Fruit fly (Drosophila melanogaster) whole organism, embryonic: Measurements from ENCODE around the gene CG5096.
A peak's percentile ranks its signal among the peaks of the same experiment; 100 is the strongest.

ENCODE experiments used
- Asciz ChIP-seq: fragments of 200-800 bp; sonication (Bioruptor generic); optimal IDR thresholded peaks from 2 replicates; lab custom pipeline; 2017; ENCODE audit warnings: missing biosample characterization, mild to moderate bottlenecking, missing genetic modification characterization, missing genetic modification reagents
- Atf6 ChIP-seq: fragments of 200-800 bp; sonication (Bioruptor generic); IDR thresholded peaks from 2 replicates; pipeline ENCODE4 v1.3.6; 2022; ENCODE audit warnings: missing biosample characterization, missing genetic modification characterization
- C15 ChIP-seq: fragments of 200-800 bp; sonication (Bioruptor generic); IDR thresholded peaks from 3 replicates; pipeline ENCODE4 v1.3.6; 2022; ENCODE audit warnings: missing biosample characterization, missing genetic modification characterization
- CG10267 ChIP-seq: fragments of 200-800 bp; sonication (Bioruptor generic); optimal IDR thresholded peaks from 2 replicates; lab custom pipeline; 2018; ENCODE audit warnings: missing biosample characterization, mild to moderate bottlenecking, missing genetic modification characterization, moderate library complexity
- CG10274 ChIP-seq: fragments of 200-800 bp; sonication (Bioruptor generic); optimal IDR thresholded peaks from 3 replicates; lab custom pipeline; 2017; ENCODE audit warnings: missing biosample characterization, mild to moderate bottlenecking, missing genetic modification characterization
- CG10543 ChIP-seq: fragments of 200-800 bp; sonication (Bioruptor generic); optimal IDR thresholded peaks from 3 replicates; lab custom pipeline; 2017; ENCODE audit warnings: missing biosample characterization, mild to moderate bottlenecking, missing genetic modification characterization, moderate library complexity
- CG10959 ChIP-seq: fragments of 200-800 bp; sonication (Bioruptor generic); IDR thresholded peaks from 2 replicates; pipeline ENCODE4 v1.3.6; 2022; ENCODE audit warnings: missing biosample characterization, missing genetic modification characterization
- CG12071 ChIP-seq: fragments of 200-800 bp; sonication (Bioruptor generic); optimal IDR thresholded peaks from 3 replicates; lab custom pipeline; 2018; ENCODE audit warnings: missing biosample characterization, mild to moderate bottlenecking, missing genetic modification characterization
- CG13894 ChIP-seq: fragments of 200-800 bp; sonication (Bioruptor generic); optimal IDR thresholded peaks from 3 replicates; lab custom pipeline; 2018; ENCODE audit warnings: missing biosample characterization, mild to moderate bottlenecking, missing genetic modification characterization, moderate library complexity
- CG14014 ChIP-seq: fragments of 200-800 bp; sonication (Bioruptor generic); IDR thresholded peaks from 2 replicates; pipeline ENCODE4 v1.3.6; 2022; ENCODE audit warnings: missing biosample characterization, missing genetic modification characterization
- CG14667 ChIP-seq: fragments of 200-800 bp; sonication (Bioruptor generic); IDR thresholded peaks from 2 replicates; pipeline ENCODE4 v1.3.6; 2022; ENCODE audit warnings: missing biosample characterization, missing genetic modification characterization
- CG1529 ChIP-seq: fragments of 200-800 bp; sonication (Bioruptor generic); optimal IDR thresholded peaks from 3 replicates; lab custom pipeline; 2018; ENCODE audit warnings: missing biosample characterization, missing genetic modification characterization
- CG15696 ChIP-seq: fragments of 200-800 bp; sonication (Bioruptor generic); optimal IDR thresholded peaks from 2 replicates; lab custom pipeline; 2019; ENCODE audit warnings: missing biosample characterization, mild to moderate bottlenecking, missing genetic modification characterization, moderate library complexity
- CG16779 ChIP-seq: fragments of 200-800 bp; sonication (Bioruptor generic); IDR thresholded peaks from 2 replicates; pipeline ENCODE4 v1.3.6; 2022; ENCODE audit warnings: missing biosample characterization, missing genetic modification characterization
- CG17385 ChIP-seq: fragments of 200-800 bp; sonication (Bioruptor generic); optimal IDR thresholded peaks from 3 replicates; lab custom pipeline; 2018; ENCODE audit warnings: missing biosample characterization, mild to moderate bottlenecking, missing genetic modification characterization
- CG17568 ChIP-seq: fragments of 200-800 bp; sonication (Bioruptor generic); optimal IDR thresholded peaks from 2 replicates; lab custom pipeline; 2018; ENCODE audit warnings: missing biosample characterization, mild to moderate bottlenecking, missing genetic modification characterization, moderate library complexity
- CG2199 ChIP-seq: fragments of 200-800 bp; sonication (Bioruptor generic); IDR thresholded peaks from 3 replicates; pipeline ENCODE4 v1.3.6; 2022; ENCODE audit warnings: missing biosample characterization, missing genetic modification characterization
- CG2678 ChIP-seq: fragments of 200-800 bp; sonication (Bioruptor generic); optimal IDR thresholded peaks from 3 replicates; lab custom pipeline; 2019; ENCODE audit warnings: missing biosample characterization, mild to moderate bottlenecking, missing genetic modification characterization, moderate library complexity
- CG31441 ChIP-seq: fragments of 200-800 bp; sonication (Bioruptor generic); IDR thresholded peaks from 2 replicates; pipeline ENCODE4 v1.3.6; 2022; ENCODE audit warnings: missing biosample characterization, missing genetic modification characterization
- CG34422 ChIP-seq: fragments of 200-800 bp; sonication (Bioruptor generic); IDR thresholded peaks from 3 replicates; pipeline ENCODE4 v1.3.6; 2022; ENCODE audit warnings: missing biosample characterization, missing genetic modification characterization
- CG3847 ChIP-seq: fragments of 200-800 bp; sonication (Bioruptor generic); IDR thresholded peaks from 2 replicates; pipeline ENCODE4 v1.3.6; 2022; ENCODE audit warnings: missing biosample characterization, missing genetic modification characterization
- CG6854 ChIP-seq: fragments of 200-800 bp; sonication (Bioruptor generic); optimal IDR thresholded peaks from 3 replicates; lab custom pipeline; 2017; ENCODE audit warnings: missing biosample characterization, mild to moderate bottlenecking, missing genetic modification characterization
- CG8290 ChIP-seq, 3 experiments: fragments of 200-800 bp; sonication (Bioruptor generic); optimal IDR thresholded peaks; 2 replicates each; lab custom pipeline; 2016 to 2019; ENCODE audit warnings: missing biosample characterization in 3 of 3, missing genetic modification characterization in 3 of 3, mild to moderate bottlenecking in 2 of 3, moderate library complexity in 1 of 3
- D ChIP-seq, 2 experiments: fragments of 200-800 bp in 1 of 2; fragments of >200 bp in 1 of 2; sonication (Bioruptor generic) in 1 of 2; optimal IDR thresholded peaks; 2 replicates in 1 of 2; 3 replicates in 1 of 2; lab custom pipeline; 2017; ENCODE audit warnings: mild to moderate bottlenecking in 1 of 2, missing biosample characterization in 1 of 2, missing genetic modification characterization in 1 of 2, missing genetic modification reagents in 1 of 2
- Dbx ChIP-seq: fragments of 200-800 bp; sonication (Bioruptor generic); IDR thresholded peaks from 3 replicates; pipeline ENCODE4 v1.3.6; 2022; ENCODE audit warnings: missing biosample characterization, missing genetic modification characterization
- Dll ChIP-seq: fragments of 200-800 bp; sonication (Bioruptor generic); IDR thresholded peaks from 4 replicates; pipeline ENCODE4 v1.3.6; 2022; ENCODE audit warnings: missing biosample characterization, missing genetic modification characterization; ENCODE audit not compliant: partially characterized antibody
- Ets65A ChIP-seq: fragments of 200-800 bp; sonication (Bioruptor generic); peaks from one replicate; lab custom pipeline; 2016; ENCODE audit warnings: missing biosample characterization, missing genetic modification characterization
- Hr39 ChIP-seq: fragments of >200 bp; optimal IDR thresholded peaks from 2 replicates; lab custom pipeline; 2017
- Hr78 ChIP-seq, 2 experiments: fragments of 200-800 bp in 1 of 2; fragments of >200 bp in 1 of 2; sonication (Bioruptor generic) in 1 of 2; optimal IDR thresholded peaks; 2 replicates each; lab custom pipeline; 2017 to 2019; ENCODE audit warnings: missing biosample characterization in 2 of 2, missing genetic modification characterization in 2 of 2, mild to moderate bottlenecking in 1 of 2, moderate library complexity in 1 of 2
- MESR4 ChIP-seq: fragments of 200-800 bp; sonication (Bioruptor generic); optimal IDR thresholded peaks from 2 replicates; lab custom pipeline; 2018; ENCODE audit warnings: missing biosample characterization, mild to moderate bottlenecking, missing genetic modification characterization, moderate library complexity
- Scr ChIP-seq: fragments of 200-800 bp; sonication (Bioruptor generic); IDR thresholded peaks from 2 replicates; pipeline ENCODE4 v1.3.6; 2022; ENCODE audit warnings: missing biosample characterization, missing genetic modification characterization; ENCODE audit not compliant: partially characterized antibody
- Sry-δ ChIP-seq: fragments of 200-800 bp; sonication (Bioruptor generic); optimal IDR thresholded peaks from 2 replicates; lab custom pipeline; 2016; ENCODE audit warnings: missing biosample characterization, missing genetic modification characterization
- abd-A ChIP-seq: fragments of 200-800 bp; sonication (Bioruptor generic); optimal IDR thresholded peaks from 3 replicates; lab custom pipeline; 2019; ENCODE audit warnings: missing biosample characterization, mild to moderate bottlenecking, missing genetic modification characterization, moderate library complexity
- bab2 ChIP-seq: fragments of 200-800 bp; sonication (Bioruptor generic); optimal IDR thresholded peaks from 2 replicates; lab custom pipeline; 2016; ENCODE audit warnings: missing biosample characterization, missing genetic modification characterization
- bigmax ChIP-seq: fragments of 200-800 bp; sonication (Bioruptor generic); optimal IDR thresholded peaks from 2 replicates; lab custom pipeline; 2018; ENCODE audit warnings: missing biosample characterization, mild to moderate bottlenecking, missing genetic modification characterization
- emc ChIP-seq: fragments of 200-800 bp; sonication (Bioruptor generic); optimal IDR thresholded peaks from 2 replicates; lab custom pipeline; 2016; ENCODE audit warnings: missing biosample characterization, missing genetic modification characterization
- fru ChIP-seq: fragments of >200 bp; optimal IDR thresholded peaks from 2 replicates; lab custom pipeline; 2017
- fu2 ChIP-seq: fragments of 200-800 bp; sonication (Bioruptor generic); optimal IDR thresholded peaks from 2 replicates; lab custom pipeline; 2016; ENCODE audit warnings: missing biosample characterization, missing genetic modification characterization
- hb ChIP-seq: fragments of 200-800 bp; sonication (Bioruptor generic); IDR thresholded peaks from 3 replicates; pipeline ENCODE4 v1.3.6; 2022; ENCODE audit warnings: missing biosample characterization, missing genetic modification characterization; ENCODE audit not compliant: partially characterized antibody
- mld ChIP-seq: fragments of 200-800 bp; sonication (Bioruptor generic); IDR thresholded peaks from 3 replicates; pipeline ENCODE4 v1.3.6; 2022; ENCODE audit warnings: missing biosample characterization, missing genetic modification characterization; ENCODE audit not compliant: partially characterized antibody
- nom ChIP-seq: fragments of 200-800 bp; sonication (Bioruptor generic); optimal IDR thresholded peaks from 2 replicates; lab custom pipeline; 2017; ENCODE audit warnings: missing biosample characterization, missing genetic modification characterization, mild to moderate bottlenecking, moderate library complexity, missing genetic modification reagents
- otp ChIP-seq: fragments of 200-800 bp; sonication (Bioruptor generic); IDR thresholded peaks from 3 replicates; pipeline ENCODE4, ENCODE4 v1.3.6; 2022; ENCODE audit warnings: missing biosample characterization, missing genetic modification characterization
- peb ChIP-seq: fragments of 200-800 bp; sonication (Bioruptor generic); IDR thresholded peaks from 2 replicates; pipeline ENCODE4 v1.3.6; 2022; ENCODE audit warnings: missing biosample characterization, missing genetic modification characterization
- pros ChIP-seq: fragments of 200-800 bp; sonication (Bioruptor generic); optimal IDR thresholded peaks from 3 replicates; lab custom pipeline; 2019; ENCODE audit warnings: missing biosample characterization, mild to moderate bottlenecking, missing genetic modification characterization, moderate library complexity
- psq ChIP-seq: fragments of 200-800 bp; sonication (Bioruptor generic); optimal IDR thresholded peaks from 2 replicates; lab custom pipeline; 2017; ENCODE audit warnings: missing biosample characterization, missing genetic modification characterization
- run ChIP-seq: fragments of 200-800 bp; sonication (Bioruptor generic); optimal IDR thresholded peaks from 3 replicates; lab custom pipeline; 2018; ENCODE audit warnings: missing biosample characterization, mild to moderate bottlenecking, missing genetic modification characterization
- sr ChIP-seq: fragments of 200-800 bp; sonication (Bioruptor generic); IDR thresholded peaks from 3 replicates; pipeline ENCODE4 v1.3.6; 2022; ENCODE audit warnings: missing biosample characterization, missing genetic modification characterization
- ssp ChIP-seq: fragments of 200-800 bp; sonication (Bioruptor generic); IDR thresholded peaks from 2 replicates; pipeline ENCODE4 v1.3.6; 2022; ENCODE audit warnings: missing biosample characterization, missing genetic modification characterization
- vnd ChIP-seq: fragments of 200-800 bp; sonication (Bioruptor generic); IDR thresholded peaks from 3 replicates; pipeline ENCODE4 v1.3.6; 2022; ENCODE audit warnings: missing biosample characterization, missing genetic modification characterization; ENCODE audit not compliant: partially characterized antibody

CG5096 gene

DNA sequence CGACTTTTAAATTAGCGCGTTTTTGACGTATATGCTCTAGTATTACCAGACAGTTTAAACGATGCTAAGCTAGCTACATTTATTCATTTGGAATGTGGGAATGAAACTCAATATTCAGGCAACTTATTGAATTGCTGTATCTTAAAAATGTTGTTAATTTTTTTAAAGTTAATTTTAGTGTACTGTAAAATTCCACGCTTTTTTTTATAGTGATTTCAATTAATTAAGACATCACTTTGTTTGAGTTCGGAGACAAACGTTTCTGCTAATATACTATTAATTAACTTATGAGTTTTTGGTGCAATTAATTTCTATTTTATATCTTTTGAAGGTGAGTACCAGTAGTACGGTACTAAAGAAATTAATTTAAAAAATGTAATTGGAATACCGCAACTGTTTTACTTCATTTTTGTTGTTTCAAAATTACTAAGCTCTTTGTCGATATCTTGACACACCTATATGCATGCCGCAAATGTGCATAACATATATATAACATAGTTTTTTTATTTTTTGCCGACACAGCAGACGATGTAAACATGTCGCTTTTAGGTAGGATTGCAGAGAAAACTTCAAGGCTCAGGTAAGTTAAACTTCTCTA is 4.2 kb downstream of the CG5096 start, which contains the start of the genes Cdk1 and mRpS7 (continued):
- peak; percentile 60 for TF ChIP-seq CG15696 (tag; lab: Kevin White, UChicago)
- TF ChIP-seq vnd (GFP tag; lab: Robert Waterston, UW): no peak
- TF ChIP-seq Scr (GFP tag; lab: Robert Waterston, UW): no peak
- TF ChIP-seq fu2: peak; percentile 29
- TF ChIP-seq CG8290 (GFP tag; optimal IDR thresholded peaks at IDR 0.05; lab: Kevin White, UChicago): peak; percentile 43
- TF ChIP-seq CG8290 (tag; optimal IDR thresholded peaks at IDR 0.05; lab: Kevin White, UChicago): peak in 1 of 2 experiments; percentile 19
- TF ChIP-seq CG10959 (GFP tag; lab: Robert Waterston, UW): no peak
- no peak for TF ChIP-seq nom (GFP tag; lab: Kevin White, UChicago)
- peak; percentile 63; the same call in 2 of the 3 replicates for TF ChIP-seq Dbx (GFP tag; lab: Robert Waterston, UW)
- no peak; the same call in 1 of the 2 replicates for TF ChIP-seq CG14667 (GFP tag; lab: Robert Waterston, UW)
- no peak for TF ChIP-seq sr (GFP tag; lab: Robert Waterston, UW)
- TF ChIP-seq fru (lab: Kevin White, UChicago): no peak
- no peak for TF ChIP-seq peb
- TF ChIP-seq Dll (GFP tag; lab: Robert Waterston, UW): no peak
- no peak for TF ChIP-seq emc (GFP tag; lab: Kevin White, UChicago)
- TF ChIP-seq CG17568: no peak
- TF ChIP-seq pros: no peak
- TF ChIP-seq Ets65A: peak; percentile 85
- no peak for TF ChIP-seq run (tag; lab: Kevin White, UChicago)
- no peak for TF ChIP-seq CG16779
- TF ChIP-seq abd-A (tag; lab: Kevin White, UChicago): no peak
- peak; percentile 87 for TF ChIP-seq CG2678
- peak; percentile 3 for TF ChIP-seq CG6854 (GFP tag; lab: Kevin White, UChicago)
- peak; percentile 34; the same call in 2 of the 3 replicates for TF ChIP-seq CG34422 (GFP tag; lab: Robert Waterston, UW)
- no peak for TF ChIP-seq hb (GFP tag; lab: Robert Waterston, UW)
- no peak for TF ChIP-seq Hr39 (lab: Kevin White, UChicago)
- TF ChIP-seq CG3847: peak; percentile 51; the same call in 1 of the 2 replicates
- no peak for TF ChIP-seq bigmax
- peak; percentile 7 for TF ChIP-seq CG10543 (GFP tag; lab: Kevin White, UChicago)
- peak; percentile 47 for TF ChIP-seq CG13894
- TF ChIP-seq CG14014 (GFP tag; lab: Robert Waterston, UW): peak; percentile 70
- TF ChIP-seq Atf6 (GFP tag; lab: Robert Waterston, UW): peak; percentile 79
- TF ChIP-seq MESR4: peak; percentile 62
- peak; percentile 68 for TF ChIP-seq CG17385 (GFP tag; lab: Kevin White, UChicago)
- peak; percentile 59 for TF ChIP-seq bab2 (GFP tag; lab: Kevin White, UChicago)
- TF ChIP-seq Asciz: no peak
- 0 out of 3 replicates have a peak, but pooled peaks have one; percentile 41 for TF ChIP-seq otp (GFP tag; lab: Robert Waterston, UW)
- TF ChIP-seq CG2199: no peak
- peak; percentile 74 for TF ChIP-seq CG10267 (tag; lab: Kevin White, UChicago)
- no peak for TF ChIP-seq C15 (GFP tag; lab: Robert Waterston, UW)
- no peak for TF ChIP-seq CG10274 (GFP tag; lab: Kevin White, UChicago)
- peak; percentile 71 for TF ChIP-seq ssp (GFP tag; lab: Robert Waterston, UW)
- no peak for TF ChIP-seq D (optimal IDR thresholded peaks at IDR 0.05; lab: Kevin White, UChicago)
- TF ChIP-seq D (GFP tag; optimal IDR thresholded peaks at IDR 0.05; lab: Kevin White, UChicago): peak; percentile 64
- TF ChIP-seq Sry-δ: peak; percentile 32
- TF ChIP-seq CG1529 (GFP tag; lab: Kevin White, UChicago): peak; percentile 45
- no peak for TF ChIP-seq CG12071 (GFP tag; lab: Kevin White, UChicago)
- no peak for TF ChIP-seq psq
- no peak for TF ChIP-seq mld (GFP tag; lab: Robert Waterston, UW)
- TF ChIP-seq CG31441: peak; percentile 85
- TF ChIP-seq Hr78 (GFP tag; optimal IDR thresholded peaks at IDR 0.05; lab: Kevin White, UChicago): no peak
